Fruit fly (Drosophila melanogaster) Kc167 (cell line): ENCODE results near the gene wuho.

ENCODE experiments used
- h ChIP-seq: fragments of >200 bp; optimal IDR thresholded peaks from 3 replicates; lab custom pipeline; 2018; ENCODE audit warnings: missing external identifiers
- insv ChIP-seq: fragments of >200 bp; optimal IDR thresholded peaks from 3 replicates; lab custom pipeline; 2018; ENCODE audit warnings: missing external identifiers
- ttk ChIP-seq: sonication (Bioruptor generic); optimal IDR thresholded peaks from 2 replicates; lab custom pipeline; 2017; ENCODE audit warnings: missing external identifiers

- TF ChIP-seq h (lab: Kevin White, UChicago) (no peak), insv (no peak), ttk (lab: Kevin White, UChicago) (no peak)
These were observed 23.4 kb upstream of the wuho start for dm6 chrX:6264456-6264855.
